Fruit fly (Drosophila melanogaster) whole organism, embryonic: ENCODE results near the gene Cubn.

Source experiments
- Aef1 ChIP-seq: fragments of 200-800 bp; sonication (Bioruptor generic); IDR thresholded peaks from 3 replicates; pipeline ENCODE4 v1.3.6; 2022; ENCODE audit warnings: missing biosample characterization, missing genetic modification characterization
- CG1024 ChIP-seq: fragments of 200-800 bp; sonication (Bioruptor generic); IDR thresholded peaks from 2 replicates; pipeline ENCODE4 v1.3.6; 2022; ENCODE audit warnings: missing biosample characterization, missing genetic modification characterization
- CG10431 ChIP-seq: fragments of 200-800 bp; sonication (Bioruptor generic); optimal IDR thresholded peaks from 3 replicates; lab custom pipeline; 2018; ENCODE audit warnings: missing biosample characterization, mild to moderate bottlenecking, missing genetic modification characterization
- CG10979 ChIP-seq: fragments of 200-800 bp; sonication (Bioruptor generic); optimal IDR thresholded peaks from 2 replicates; lab custom pipeline; 2018; ENCODE audit warnings: missing biosample characterization, mild to moderate bottlenecking, missing genetic modification characterization, moderate library complexity
- CG11085 ChIP-seq: fragments of 200-800 bp; sonication (Bioruptor generic); IDR thresholded peaks from 2 replicates; pipeline ENCODE4 v1.3.6; 2022; ENCODE audit warnings: missing biosample characterization, missing genetic modification characterization
- CG12219 ChIP-seq: fragments of 200-800 bp; sonication (Bioruptor generic); optimal IDR thresholded peaks from 3 replicates; lab custom pipeline; 2018; ENCODE audit warnings: missing biosample characterization, mild to moderate bottlenecking, missing genetic modification characterization
- CG1233 ChIP-seq: fragments of 200-800 bp; sonication (Bioruptor generic); optimal IDR thresholded peaks from 4 replicates; lab custom pipeline; 2018; ENCODE audit warnings: missing biosample characterization, mild to moderate bottlenecking, missing genetic modification characterization
- CG13624 ChIP-seq: fragments of 200-800 bp; sonication (Bioruptor generic); optimal IDR thresholded peaks from 2 replicates; lab custom pipeline; 2016; ENCODE audit warnings: missing biosample characterization, missing genetic modification characterization
- CG1603 ChIP-seq: fragments of 200-800 bp; sonication (Bioruptor generic); optimal IDR thresholded peaks from 2 replicates; lab custom pipeline; 2019; ENCODE audit warnings: missing biosample characterization, mild to moderate bottlenecking, missing genetic modification characterization, moderate library complexity
- CG1647 ChIP-seq: fragments of 200-800 bp; sonication (Bioruptor generic); optimal IDR thresholded peaks from 3 replicates; lab custom pipeline; 2016; ENCODE audit warnings: missing biosample characterization, missing genetic modification characterization
- CG31388 ChIP-seq: fragments of 200-800 bp; sonication (Bioruptor generic); optimal IDR thresholded peaks from 2 replicates; lab custom pipeline; 2016; ENCODE audit warnings: missing biosample characterization, missing genetic modification characterization
- CG4282 ChIP-seq: fragments of 200-800 bp; sonication (Bioruptor generic); optimal IDR thresholded peaks from 2 replicates; lab custom pipeline; 2016; ENCODE audit warnings: missing biosample characterization, missing genetic modification characterization
- CG4617 ChIP-seq: fragments of 200-800 bp; sonication (Bioruptor generic); optimal IDR thresholded peaks from 3 replicates; lab custom pipeline; 2016; ENCODE audit warnings: missing biosample characterization, missing genetic modification characterization, borderline replicate concordance
- CG6854 ChIP-seq: fragments of 200-800 bp; sonication (Bioruptor generic); optimal IDR thresholded peaks from 3 replicates; lab custom pipeline; 2017; ENCODE audit warnings: missing biosample characterization, mild to moderate bottlenecking, missing genetic modification characterization
- CG8765 ChIP-seq: fragments of 200-800 bp; sonication (Bioruptor generic); IDR thresholded peaks from 2 replicates; pipeline ENCODE4 v1.3.6; 2022; ENCODE audit warnings: missing biosample characterization, missing genetic modification characterization
- CG9609 ChIP-seq: fragments of 200-800 bp; sonication (Bioruptor generic); optimal IDR thresholded peaks from 3 replicates; lab custom pipeline; 2016; ENCODE audit warnings: missing biosample characterization, missing genetic modification characterization
- CTCF ChIP-seq: fragments of 200-800 bp; sonication (Bioruptor generic); optimal IDR thresholded peaks from 2 replicates; lab custom pipeline; 2017; ENCODE audit warnings: missing biosample characterization, mild to moderate bottlenecking, missing genetic modification characterization, moderate library complexity
- D ChIP-seq, 2 experiments: fragments of 200-800 bp in 1 of 2; fragments of >200 bp in 1 of 2; sonication (Bioruptor generic) in 1 of 2; optimal IDR thresholded peaks; 2 replicates in 1 of 2; 3 replicates in 1 of 2; lab custom pipeline; 2017; ENCODE audit warnings: mild to moderate bottlenecking in 1 of 2, missing biosample characterization in 1 of 2, missing genetic modification characterization in 1 of 2, missing genetic modification reagents in 1 of 2
- Dip2 ChIP-seq: fragments of 200-800 bp; sonication (Bioruptor generic); IDR thresholded peaks from 2 replicates; pipeline ENCODE4 v1.3.6; 2022; ENCODE audit warnings: missing biosample characterization, missing genetic modification characterization
- Doc3 ChIP-seq: fragments of 200-800 bp; sonication (Bioruptor generic); IDR thresholded peaks from 3 replicates; pipeline ENCODE4 v1.3.6; 2022; ENCODE audit warnings: missing biosample characterization, missing genetic modification characterization; ENCODE audit not compliant: partially characterized antibody
- Dref ChIP-seq: fragments of 200-800 bp; sonication (Bioruptor generic); IDR thresholded peaks from 2 replicates; pipeline ENCODE4 v1.3.6; 2022; ENCODE audit warnings: missing biosample characterization, missing genetic modification characterization
- MBD-R2 ChIP-seq: fragments of 200-800 bp; sonication (Bioruptor generic); IDR thresholded peaks from 2 replicates; pipeline ENCODE4 v1.3.6; 2022; ENCODE audit warnings: missing biosample characterization, missing genetic modification characterization
- Meics ChIP-seq: fragments of 200-800 bp; sonication (Bioruptor generic); optimal IDR thresholded peaks from 2 replicates; lab custom pipeline; 2017; ENCODE audit warnings: missing biosample characterization, mild to moderate bottlenecking, missing genetic modification characterization
- Opbp ChIP-seq: fragments of 200-800 bp; sonication (Bioruptor generic); IDR thresholded peaks from 3 replicates; pipeline ENCODE4 v1.3.6; 2022; ENCODE audit warnings: missing biosample characterization, missing genetic modification characterization; ENCODE audit not compliant: partially characterized antibody
- Pdp1 ChIP-seq, 2 experiments: fragments of 200-800 bp; sonication (Bioruptor generic); optimal IDR thresholded peaks; 3 replicates each; lab custom pipeline; 2016; ENCODE audit warnings: missing biosample characterization in 2 of 2, missing genetic modification characterization in 2 of 2, mild to moderate bottlenecking in 1 of 2, moderate library complexity in 1 of 2
- Tbp ChIP-seq: fragments of >200 bp; optimal IDR thresholded peaks from 2 replicates; lab custom pipeline; 2018; ENCODE audit warnings: missing biosample characterization, missing genetic modification characterization
- Vsx1 ChIP-seq: fragments of 200-800 bp; sonication (Bioruptor generic); optimal IDR thresholded peaks from 2 replicates; lab custom pipeline; 2017; ENCODE audit warnings: missing biosample characterization, mild to moderate bottlenecking, missing genetic modification characterization, missing genetic modification reagents
- YL-1 ChIP-seq: fragments of 200-800 bp; sonication (Bioruptor generic); optimal IDR thresholded peaks from 3 replicates; lab custom pipeline; 2017; ENCODE audit warnings: missing biosample characterization, mild to moderate bottlenecking, missing genetic modification characterization
- ara ChIP-seq: fragments of 200-800 bp; sonication (Bioruptor generic); IDR thresholded peaks from 2 replicates; pipeline ENCODE4 v1.3.6; 2022; ENCODE audit warnings: missing biosample characterization, missing genetic modification characterization
- ash1 ChIP-seq: fragments of 200-800 bp; sonication (Bioruptor generic); optimal IDR thresholded peaks from 2 replicates; lab custom pipeline; 2018; ENCODE audit warnings: missing biosample characterization, mild to moderate bottlenecking, missing genetic modification characterization
- bbx ChIP-seq: fragments of 200-800 bp; sonication (Bioruptor generic); IDR thresholded peaks from 2 replicates; pipeline ENCODE4 v1.3.6; 2022; ENCODE audit warnings: missing biosample characterization, missing genetic modification characterization; ENCODE audit not compliant: partially characterized antibody
- bigmax ChIP-seq: fragments of 200-800 bp; sonication (Bioruptor generic); optimal IDR thresholded peaks from 2 replicates; lab custom pipeline; 2018; ENCODE audit warnings: missing biosample characterization, mild to moderate bottlenecking, missing genetic modification characterization
- crc ChIP-seq: fragments of 200-800 bp; sonication (Bioruptor generic); optimal IDR thresholded peaks from 2 replicates; lab custom pipeline; 2016; ENCODE audit warnings: missing biosample characterization, missing genetic modification characterization
- emc ChIP-seq: fragments of 200-800 bp; sonication (Bioruptor generic); optimal IDR thresholded peaks from 2 replicates; lab custom pipeline; 2016; ENCODE audit warnings: missing biosample characterization, missing genetic modification characterization
- fru ChIP-seq: fragments of >200 bp; optimal IDR thresholded peaks from 2 replicates; lab custom pipeline; 2017
- gce ChIP-seq: fragments of 200-800 bp; sonication (Bioruptor generic); IDR thresholded peaks from 3 replicates; pipeline ENCODE4 v1.3.6; 2022; ENCODE audit warnings: missing biosample characterization, missing genetic modification characterization
- gsb ChIP-seq: fragments of 200-800 bp; sonication (Bioruptor generic); IDR thresholded peaks from 2 replicates; pipeline ENCODE4 v1.3.6; 2022; ENCODE audit warnings: missing biosample characterization, missing genetic modification characterization
- gt ChIP-seq: fragments of 200-800 bp; sonication (Bioruptor generic); IDR thresholded peaks from 2 replicates; pipeline ENCODE4 v1.3.6; 2022; ENCODE audit warnings: missing biosample characterization, missing genetic modification characterization
- ham ChIP-seq: fragments of 200-800 bp; sonication (Bioruptor generic); IDR thresholded peaks from 2 replicates; pipeline ENCODE4 v1.3.6; 2022; ENCODE audit warnings: missing biosample characterization, missing genetic modification characterization
- hb ChIP-seq: fragments of 200-800 bp; sonication (Bioruptor generic); IDR thresholded peaks from 3 replicates; pipeline ENCODE4 v1.3.6; 2022; ENCODE audit warnings: missing biosample characterization, missing genetic modification characterization; ENCODE audit not compliant: partially characterized antibody
- hbn ChIP-seq: fragments of 200-800 bp; sonication (Bioruptor generic); IDR thresholded peaks from 2 replicates; pipeline ENCODE4 v1.3.6; 2022; ENCODE audit warnings: missing biosample characterization, missing genetic modification characterization; ENCODE audit not compliant: partially characterized antibody
- luna ChIP-seq: fragments of 200-800 bp; sonication (Bioruptor generic); optimal IDR thresholded peaks from 2 replicates; lab custom pipeline; 2016; ENCODE audit warnings: missing biosample characterization, missing genetic modification characterization
- maf-S ChIP-seq: fragments of 200-800 bp; sonication (Bioruptor generic); optimal IDR thresholded peaks from 2 replicates; lab custom pipeline; 2016; ENCODE audit warnings: missing biosample characterization, missing genetic modification characterization
- mld ChIP-seq: fragments of 200-800 bp; sonication (Bioruptor generic); IDR thresholded peaks from 3 replicates; pipeline ENCODE4 v1.3.6; 2022; ENCODE audit warnings: missing biosample characterization, missing genetic modification characterization; ENCODE audit not compliant: partially characterized antibody
- nerfin-2 ChIP-seq: fragments of 200-800 bp; sonication (Bioruptor generic); IDR thresholded peaks from 2 replicates; pipeline ENCODE4 v1.3.6; 2022; ENCODE audit warnings: missing biosample characterization, missing genetic modification characterization; ENCODE audit not compliant: partially characterized antibody
- rib ChIP-seq: fragments of 200-800 bp; sonication (Bioruptor generic); IDR thresholded peaks from 2 replicates; pipeline ENCODE4 v1.3.6; 2022; ENCODE audit warnings: missing biosample characterization, missing genetic modification characterization
- sens ChIP-seq: fragments of 200-800 bp; sonication (Bioruptor generic); peaks from one replicate; lab custom pipeline; 2016; ENCODE audit warnings: missing biosample characterization, missing genetic modification characterization
- sens-2 ChIP-seq: fragments of 200-800 bp; sonication (Bioruptor generic); IDR thresholded peaks from 2 replicates; pipeline ENCODE4 v1.3.6; 2022; ENCODE audit warnings: missing biosample characterization, missing genetic modification characterization
- slbo ChIP-seq: fragments of 200-800 bp; sonication (Bioruptor generic); IDR thresholded peaks from 2 replicates; pipeline ENCODE4 v1.3.6; 2022; ENCODE audit warnings: missing biosample characterization, missing genetic modification characterization
- slp2 ChIP-seq: fragments of 200-800 bp; sonication (Bioruptor generic); optimal IDR thresholded peaks from 2 replicates; lab custom pipeline; 2016; ENCODE audit warnings: missing biosample characterization, missing genetic modification characterization
- ssp ChIP-seq: fragments of 200-800 bp; sonication (Bioruptor generic); IDR thresholded peaks from 2 replicates; pipeline ENCODE4 v1.3.6; 2022; ENCODE audit warnings: missing biosample characterization, missing genetic modification characterization
- stc ChIP-seq: fragments of 200-800 bp; sonication (Bioruptor generic); IDR thresholded peaks from 2 replicates; pipeline ENCODE4 v1.3.6; 2022; ENCODE audit warnings: missing biosample characterization, missing genetic modification characterization
- z ChIP-seq: fragments of 200-800 bp; sonication (Bioruptor generic); IDR thresholded peaks from 3 replicates; pipeline ENCODE4 v1.3.6; 2022; ENCODE audit warnings: missing biosample characterization, missing genetic modification characterization

The Cubn gene

dm6 chrX:9556397-9556796, 14.7 kb downstream of the Cubn start, which contains the start of gene CG15317 (continued):
- no peak for TF ChIP-seq ssp
- peak; percentile 77 for TF ChIP-seq nerfin-2 (GFP tag; lab: Robert Waterston, UW)
- 0 out of 3 replicates have a peak, but pooled peaks have one; percentile 59 for TF ChIP-seq mld
- TF ChIP-seq Dref (GFP tag; lab: Robert Waterston, UW), result peak; percentile 80
- no peak for TF ChIP-seq CG4282 (GFP tag; lab: Kevin White, UChicago)
- TF ChIP-seq hbn, result peak; percentile 78
- TF ChIP-seq CG1024 (GFP tag; lab: Robert Waterston, UW), result no peak
- TF ChIP-seq Opbp (GFP tag; lab: Robert Waterston, UW), result peak; percentile 78; the same call in 2 of the 3 replicates
- TF ChIP-seq ham (GFP tag; lab: Robert Waterston, UW), result no peak
- no peak for TF ChIP-seq rib (GFP tag; lab: Robert Waterston, UW)
- TF ChIP-seq CG1603 (tag; lab: Kevin White, UChicago), result no peak
- TF ChIP-seq CG10431 (GFP tag; lab: Kevin White, UChicago), result no peak
- no peak for TF ChIP-seq CG8765
- no peak for TF ChIP-seq luna (GFP tag; lab: Kevin White, UChicago)
- peak; percentile 73; the same call in 2 of the 3 replicates for TF ChIP-seq Doc3
- no peak for TF ChIP-seq slp2 (GFP tag; lab: Kevin White, UChicago)
- no peak for TF ChIP-seq ash1 (GFP tag; lab: Kevin White, UChicago)
- no peak for TF ChIP-seq gt (GFP tag; lab: Robert Waterston, UW)
- no peak for TF ChIP-seq Meics (GFP tag; lab: Kevin White, UChicago)
- TF ChIP-seq bbx (GFP tag; lab: Robert Waterston, UW), result peak; percentile 77
- TF ChIP-seq gsb (GFP tag; lab: Robert Waterston, UW), result no peak
- peak; percentile 46; the same call in 1 of the 2 replicates for TF ChIP-seq slbo (GFP tag; lab: Robert Waterston, UW)
- no peak for TF ChIP-seq ara (GFP tag; lab: Robert Waterston, UW)
- no peak for TF ChIP-seq CG6854 (GFP tag; lab: Kevin White, UChicago)
- no peak for TF ChIP-seq CG10979 (tag; lab: Kevin White, UChicago)
- no peak for TF ChIP-seq CG12219 (GFP tag; lab: Kevin White, UChicago)
- TF ChIP-seq sens-2 (GFP tag; lab: Robert Waterston, UW), result no peak
- TF ChIP-seq CG31388 (GFP tag; lab: Kevin White, UChicago), result no peak
- no peak for TF ChIP-seq CG9609 (GFP tag; lab: Kevin White, UChicago)
- no peak for TF ChIP-seq CG13624
- TF ChIP-seq Aef1 (GFP tag; lab: Robert Waterston, UW), result no peak
- TF ChIP-seq z (GFP tag; lab: Robert Waterston, UW), result no peak
- no peak for TF ChIP-seq crc (GFP tag; lab: Kevin White, UChicago)
- no peak for TF ChIP-seq CG1647 (GFP tag; lab: Kevin White, UChicago)
- TF ChIP-seq D (optimal IDR thresholded peaks at IDR 0.05; lab: Kevin White, UChicago), result no peak
- TF ChIP-seq D (GFP tag; optimal IDR thresholded peaks at IDR 0.05; lab: Kevin White, UChicago), result no peak
- no peak for TF ChIP-seq Dip2 (GFP tag; lab: Robert Waterston, UW)
- TF ChIP-seq maf-S, result no peak
- no peak for TF ChIP-seq YL-1
- TF ChIP-seq CG4617 (GFP tag; lab: Kevin White, UChicago), result no peak
- no peak for TF ChIP-seq Tbp (GFP tag; lab: Kevin White, UChicago)
- no peak for TF ChIP-seq gce (GFP tag; lab: Robert Waterston, UW)
- TF ChIP-seq CG11085 (GFP tag; lab: Robert Waterston, UW), result no peak
- peak; percentile 64 for TF ChIP-seq MBD-R2 (GFP tag; lab: Robert Waterston, UW)
- peak; percentile 61; the same call in 1 of the 3 replicates for TF ChIP-seq hb (GFP tag; lab: Robert Waterston, UW)
- no peak for TF ChIP-seq bigmax (GFP tag; lab: Kevin White, UChicago)
- no peak for TF ChIP-seq stc (GFP tag; lab: Robert Waterston, UW)
- TF ChIP-seq emc (GFP tag; lab: Kevin White, UChicago), result no peak
- TF ChIP-seq Pdp1 (GFP tag; optimal IDR thresholded peaks at IDR 0.05; lab: Kevin White, UChicago), result no peak
- no peak for TF ChIP-seq Vsx1 (GFP tag; lab: Kevin White, UChicago)
- no peak for TF ChIP-seq CTCF (GFP tag; lab: Kevin White, UChicago)
- no peak for TF ChIP-seq CG1233
- TF ChIP-seq fru (lab: Kevin White, UChicago), result no peak
- peak; percentile 62 for TF ChIP-seq sens (GFP tag; lab: Kevin White, UChicago)
